Worm (Caenorhabditis elegans): ENCODE measurements around the gene memi-1.
A peak's percentile ranks its signal among the peaks of the same experiment; 100 is the strongest.

The memi-1 gene

DNA sequence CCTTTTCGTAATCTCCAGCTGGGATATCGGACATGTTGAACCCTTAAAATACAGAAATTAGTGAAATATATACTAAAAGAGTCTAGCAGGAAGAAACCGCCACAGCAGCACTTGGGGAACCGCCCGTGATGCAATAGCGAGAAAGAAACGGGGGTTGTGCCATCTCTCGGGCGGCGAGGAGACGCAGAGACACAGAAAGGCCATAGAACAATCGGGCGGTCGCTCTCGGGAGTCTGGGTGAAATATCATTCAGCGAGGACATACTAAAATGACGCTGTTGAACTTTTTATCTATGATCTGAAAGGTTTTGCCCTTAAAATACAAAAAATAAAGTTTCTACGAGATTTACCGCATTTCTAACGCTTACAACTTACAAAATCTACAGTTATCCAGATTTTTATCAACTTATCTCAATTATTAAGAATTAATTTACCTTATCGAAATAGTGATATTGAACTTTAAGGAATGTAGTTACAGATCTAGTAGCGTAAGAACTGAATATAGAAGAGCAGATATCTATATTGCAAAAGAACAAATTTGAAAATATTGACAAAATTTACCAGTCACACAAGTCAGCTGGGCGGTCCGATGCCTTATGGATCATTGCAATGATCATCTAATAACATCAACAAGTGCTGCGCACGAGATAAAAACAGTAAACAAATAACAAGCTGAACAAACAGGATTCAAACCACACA, 11.7 kb downstream of the memi-1 start, which contains the start of gene cyc-2.1 (continued):
- peak; percentile 28; the same call in 1 of the 2 replicates for TF ChIP-seq Y48G9A.11 (GFP tag; IDR thresholded peaks at IDR 0.05)
- TF ChIP-seq mdt-29 (GFP tag; IDR thresholded peaks at IDR 0.05), result no peak
- TF ChIP-seq dve-1 (tag; optimal IDR thresholded peaks at IDR 0.05; ENCODE audit: insufficient read depth), result peak; percentile 62
- TF ChIP-seq daf-12 (tag; optimal IDR thresholded peaks at IDR 0.05), result no peak
- TF ChIP-seq snpc-1.2 (GFP tag; IDR thresholded peaks at IDR 0.05), result peak; percentile 82
- peak; percentile 76 for TF ChIP-seq mes-2 (tag; optimal IDR thresholded peaks at IDR 0.05; ENCODE audit: poor library complexity, severe bottlenecking)
- TF ChIP-seq rbr-2 (tag; optimal IDR thresholded peaks at IDR 0.05), result peak; percentile 68
- no peak for TF ChIP-seq D1046.2 (GFP tag; IDR thresholded peaks at IDR 0.05)
- TF ChIP-seq lir-3 (tag; optimal IDR thresholded peaks at IDR 0.05), result no peak
- 0 out of 2 replicates have a peak, but pooled peaks have one; percentile 44 for TF ChIP-seq ctbp-1 (GFP tag; IDR thresholded peaks at IDR 0.05)
- no peak for TF ChIP-seq ztf-7 (tag; optimal IDR thresholded peaks at IDR 0.05)
- TF ChIP-seq saeg-2 (GFP tag; IDR thresholded peaks at IDR 0.05), result no peak
- 0 out of 2 replicates have a peak, but pooled peaks have one; percentile 9 for TF ChIP-seq F44E2.7 (GFP tag; IDR thresholded peaks at IDR 0.05)
- TF ChIP-seq nhr-48 (tag; optimal IDR thresholded peaks at IDR 0.05), result peak; percentile 57
- TF ChIP-seq set-16 (GFP tag; IDR thresholded peaks at IDR 0.05), result peak; percentile 67
- no peak for TF ChIP-seq F26F4.8 (GFP tag; conservative IDR thresholded peaks at IDR 0.05)
- TF ChIP-seq ceh-28 (tag; optimal IDR thresholded peaks at IDR 0.05), result no peak
- peak; percentile 63 for TF ChIP-seq dmd-6 (GFP tag; IDR thresholded peaks at IDR 0.05)
- TF ChIP-seq pha-4 (GFP tag; IDR thresholded peaks at IDR 0.05), result peak; percentile 65; the same call in 1 of the 2 replicates
- no peak for TF ChIP-seq pha-4 (tag; optimal IDR thresholded peaks at IDR 0.05)
- no peak for TF ChIP-seq zag-1 (tag; optimal IDR thresholded peaks at IDR 0.05)
- TF ChIP-seq ztf-11 (tag; optimal IDR thresholded peaks at IDR 0.05), result no peak
- TF ChIP-seq lsy-2 (tag; optimal IDR thresholded peaks at IDR 0.05), result peak; percentile 79 to 90
- TF ChIP-seq snpc-4 (tag; optimal IDR thresholded peaks at IDR 0.05), result no peak
- no peak for TF ChIP-seq egl-27 (tag; optimal IDR thresholded peaks at IDR 0.05)
- TF ChIP-seq nhr-41 (GFP tag; IDR thresholded peaks at IDR 0.05), result no peak
- no peak for TF ChIP-seq ceh-62 (tag; optimal IDR thresholded peaks at IDR 0.05)
- TF ChIP-seq cey-2 (tag; optimal IDR thresholded peaks at IDR 0.05; ENCODE audit: borderline replicate concordance, insufficient read depth), result no peak
- 0 out of 2 replicates have a peak, but pooled peaks have one; percentile 54 for TF ChIP-seq dmd-8 (GFP tag; IDR thresholded peaks at IDR 0.05)
- TF ChIP-seq mep-1 (tag; optimal IDR thresholded peaks at IDR 0.05), result peak; percentile 80
- peak; percentile 5 for TF ChIP-seq pqm-1 (tag; optimal IDR thresholded peaks at IDR 0.05)
- TF ChIP-seq ceh-32 (tag; optimal IDR thresholded peaks at IDR 0.05; ENCODE audit: poor library complexity), result no peak
- TF ChIP-seq dpl-1 (GFP tag; optimal IDR thresholded peaks at IDR 0.05), result peak; percentile 17
- peak; percentile 37; the same call in 1 of the 2 replicates for TF ChIP-seq vab-7 (GFP tag; IDR thresholded peaks at IDR 0.05)
- 0 out of 2 replicates have a peak, but pooled peaks have one; percentile 22 for TF ChIP-seq Y75B8A.6 (GFP tag; IDR thresholded peaks at IDR 0.05)
- TF ChIP-seq ZK337.2 (GFP tag; IDR thresholded peaks at IDR 0.05), result no peak
- no peak for TF ChIP-seq fkh-10 (GFP tag; optimal IDR thresholded peaks at IDR 0.05)
- TF ChIP-seq daf-8 (GFP tag; IDR thresholded peaks at IDR 0.05), result no peak
- no peak for TF ChIP-seq F10B5.3 (tag; optimal IDR thresholded peaks at IDR 0.05)
- TF ChIP-seq php-3 (GFP tag; IDR thresholded peaks at IDR 0.05), result 0 out of 2 replicates have a peak, but pooled peaks have one; percentile 9
- TF ChIP-seq mxl-3 (GFP tag; optimal IDR thresholded peaks at IDR 0.05), result peak; percentile 45
- TF ChIP-seq lin-39 (tag; optimal IDR thresholded peaks at IDR 0.05), result no peak
- TF ChIP-seq ZK546.5 (tag; optimal IDR thresholded peaks at IDR 0.05), result no peak
- no peak for TF ChIP-seq nhr-25 (tag; optimal IDR thresholded peaks at IDR 0.05; ENCODE audit: borderline replicate concordance, insufficient read depth)
- no peak for TF ChIP-seq mdl-1 (tag; optimal IDR thresholded peaks at IDR 0.05)
- TF ChIP-seq aha-1 (tag), result peak; percentile 92
- no peak for TF ChIP-seq unc-39 (tag; optimal IDR thresholded peaks at IDR 0.05)
- TF ChIP-seq T26A8.4 (GFP tag; IDR thresholded peaks at IDR 0.05), result peak; percentile 73
- no peak for TF ChIP-seq ceh-20 (GFP tag; IDR thresholded peaks at IDR 0.05)
